Worm (Caenorhabditis elegans): ENCODE measurements around the gene W02D7.11.

W02D7.11 gene

DNA sequence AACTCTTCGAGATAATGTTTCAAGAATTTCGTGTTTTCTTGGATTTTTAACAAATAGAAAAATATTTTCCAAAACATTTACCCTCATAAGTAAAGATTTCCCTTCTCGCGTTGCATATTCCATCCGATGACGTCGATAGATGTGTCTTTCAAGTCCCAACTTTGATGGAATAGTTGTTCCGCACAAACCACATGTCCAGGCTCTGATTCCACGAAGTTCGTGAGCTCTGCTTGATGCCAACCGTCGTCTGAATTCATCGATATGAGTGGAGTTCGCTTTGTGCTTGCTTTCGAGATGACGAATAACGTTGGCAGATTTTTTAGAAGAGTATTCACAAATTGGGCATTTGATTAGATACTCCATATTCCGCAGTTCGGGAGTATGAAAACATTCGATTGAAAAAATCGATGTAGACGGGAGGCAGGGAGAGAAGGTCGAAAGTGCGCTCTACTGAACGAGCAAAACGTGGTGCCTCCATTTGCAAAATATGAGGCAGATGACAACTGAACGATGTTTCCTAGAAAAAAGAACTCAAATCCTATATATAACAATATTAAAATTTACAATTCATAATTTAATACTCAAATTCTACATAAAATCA is 3.3 kb downstream of the W02D7.11 start, which contains the start of gene W02D7.6:
Gene W02D7.6 (minus strand): TSS at position 573 of the 601 bp plus-strand sequence.
- TF ChIP-seq hmg-1.2 (GFP tag; IDR thresholded peaks at IDR 0.05) (peak; percentile 37; the same call in 1 of the 2 replicates), lin-54 (GFP tag; optimal IDR thresholded peaks at IDR 0.05) (peak; percentile 39), ceh-58 (GFP tag; IDR thresholded peaks at IDR 0.05) (no peak), F49E8.2 (tag; optimal IDR thresholded peaks at IDR 0.05; ENCODE audit: insufficient read depth) (no peak), hmg-20 (GFP tag; IDR thresholded peaks at IDR 0.05) (no peak), B0336.3 (GFP tag; IDR thresholded peaks at IDR 0.05) (peak; percentile 77), attf-5 (GFP tag; optimal IDR thresholded peaks at IDR 0.05) (peak; percentile 7), somi-1 (GFP tag; optimal IDR thresholded peaks at IDR 0.05) (no peak), attf-6 (GFP tag; IDR thresholded peaks at IDR 0.05) (no peak), F57A8.1 (GFP tag; optimal IDR thresholded peaks at IDR 0.05) (no peak), ceh-100 (GFP tag; IDR thresholded peaks at IDR 0.05) (no peak), C06A6.2 (GFP tag; conservative IDR thresholded peaks at IDR 0.05) (no peak), Y56A3A.18 (GFP tag; IDR thresholded peaks at IDR 0.05) (no peak), snpc-1.3 (tag; optimal IDR thresholded peaks at IDR 0.05; ENCODE audit: insufficient read depth) (no peak), mel-28 (tag; optimal IDR thresholded peaks at IDR 0.05; ENCODE audit: borderline replicate concordance) (no peak), nhr-90 (tag; optimal IDR thresholded peaks at IDR 0.05) (no peak), ceh-91 (GFP tag; IDR thresholded peaks at IDR 0.05) (no peak), pbrm-1 (GFP tag; IDR thresholded peaks at IDR 0.05) (peak; percentile 53; the same call in 1 of the 2 replicates), F23B12.7 (tag; optimal IDR thresholded peaks at IDR 0.05; ENCODE audit: insufficient read depth) (no peak), hsf-1 (GFP tag; IDR thresholded peaks at IDR 0.05) (peak; percentile 57; the same call in 1 of the 2 replicates), lag-1 (GFP tag; IDR thresholded peaks at IDR 0.05) (no peak), hrde-1 (tag; optimal IDR thresholded peaks at IDR 0.05; ENCODE audit: borderline replicate concordance) (no peak), ccch-3 (GFP tag; optimal IDR thresholded peaks at IDR 0.05) (no peak), F52B5.7 (tag; optimal IDR thresholded peaks at IDR 0.05) (no peak), ceh-40 (GFP tag; IDR thresholded peaks at IDR 0.05) (0 out of 2 replicates have a peak, but pooled peaks have one; percentile 39), ztf-6 (GFP tag; IDR thresholded peaks at IDR 0.05) (no peak), rec-8 (tag; optimal IDR thresholded peaks at IDR 0.05) (no peak), aptf-2 (GFP tag; conservative IDR thresholded peaks at IDR 0.05) (no peak), mxl-1 (tag; optimal IDR thresholded peaks at IDR 0.05) (peak; percentile 24), nhr-179 (tag; optimal IDR thresholded peaks at IDR 0.05) (no peak), ceh-27 (GFP tag; optimal IDR thresholded peaks at IDR 0.05) (no peak), tlf-1 (GFP tag; optimal IDR thresholded peaks at IDR 0.05) (no peak), F39B2.1 (GFP tag; IDR thresholded peaks at IDR 0.05) (no peak), dpff-1 (tag; optimal IDR thresholded peaks at IDR 0.05) (no peak), ztf-26 (tag; optimal IDR thresholded peaks at IDR 0.05) (no peak), F10E7.11 (tag; optimal IDR thresholded peaks at IDR 0.05) (no peak), efl-1 (GFP tag; optimal IDR thresholded peaks at IDR 0.05) (no peak), madf-8 (GFP tag; conservative IDR thresholded peaks at IDR 0.05) (no peak), cebp-1 (GFP tag; IDR thresholded peaks at IDR 0.05) (no peak), cebp-1 (tag; optimal IDR thresholded peaks at IDR 0.05) (no peak), C17E4.6 (GFP tag; IDR thresholded peaks at IDR 0.05) (no peak), repo-1 (tag; optimal IDR thresholded peaks at IDR 0.05) (no peak), sea-2 (GFP tag; IDR thresholded peaks at IDR 0.05) (no peak), ztf-25 (GFP tag; IDR thresholded peaks at IDR 0.05) (no peak), lsl-1 (GFP tag; optimal IDR thresholded peaks at IDR 0.05) (peak; percentile 27), athp-1 (tag; optimal IDR thresholded peaks at IDR 0.05) (peak; percentile 30), chd-7 (tag; optimal IDR thresholded peaks at IDR 0.05) (no peak), madf-3 (GFP tag; IDR thresholded peaks at IDR 0.05) (peak; percentile 67; the same call in 1 of the 2 replicates)
